Worm (Caenorhabditis elegans) whole organism, mixed stage, embryonic: ENCODE results near the gene tmem-131.

Source experiments
- M03D4.4 ChIP-seq: sonication (generic microtip); optimal IDR thresholded peaks from 2 replicates; lab custom pipeline; 2017; ENCODE audit warnings: mild to moderate bottlenecking, missing genetic modification characterization, missing compliant biosample characterization
- bed-3 ChIP-seq: fragments of 200-800 bp; sonication (Bioruptor generic); optimal IDR thresholded peaks from 3 replicates; lab custom pipeline; 2018; ENCODE audit warnings: mild to moderate bottlenecking, missing genetic modification characterization, moderate library complexity, missing compliant biosample characterization
- blmp-1 ChIP-seq: fragments of 150-350 bp; optimal IDR thresholded peaks from 2 replicates; lab custom pipeline; 2014; ENCODE audit warnings: missing biosample characterization, missing genetic modification characterization
- ceh-39 ChIP-seq: fragments of 150-350 bp; optimal IDR thresholded peaks from 2 replicates; lab custom pipeline; 2014; ENCODE audit warnings: missing biosample characterization, missing genetic modification characterization
- ceh-43 ChIP-seq: fragments of 200-800 bp; sonication (Bioruptor generic); optimal IDR thresholded peaks from 2 replicates; lab custom pipeline; 2018; ENCODE audit warnings: mild to moderate bottlenecking, missing genetic modification characterization, moderate library complexity, missing compliant biosample characterization
- ceh-83 ChIP-seq: fragments of 200-800 bp; sonication (Bioruptor generic); optimal IDR thresholded peaks from 2 replicates; lab custom pipeline; 2018; ENCODE audit warnings: mild to moderate bottlenecking, missing genetic modification characterization, missing compliant biosample characterization
- ces-1 ChIP-seq: fragments of 150-350 bp; optimal IDR thresholded peaks from 2 replicates; lab custom pipeline; 2014; ENCODE audit warnings: missing biosample characterization, missing genetic modification reagents, missing genetic modification characterization
- cnd-1 ChIP-seq: fragments of 200-800 bp; sonication (Bioruptor generic); optimal IDR thresholded peaks from 2 replicates; lab custom pipeline; 2018; ENCODE audit warnings: mild to moderate bottlenecking, missing genetic modification characterization, missing compliant biosample characterization
- drap-1 ChIP-seq: fragments of 200-800 bp; sonication (Bioruptor generic); optimal IDR thresholded peaks from 3 replicates; lab custom pipeline; 2018; ENCODE audit warnings: mild to moderate bottlenecking, missing genetic modification characterization, missing compliant biosample characterization
- elt-1 ChIP-seq: sonication (generic microtip); optimal IDR thresholded peaks from 2 replicates; lab custom pipeline; 2017; ENCODE audit warnings: missing genetic modification characterization, mild to moderate bottlenecking, missing compliant biosample characterization, antibody characterized with exemption, moderate library complexity, borderline replicate concordance; ENCODE audit not compliant: insufficient read depth
- elt-3 ChIP-seq: fragments of 150-350 bp; optimal IDR thresholded peaks from 2 replicates; lab custom pipeline; 2014; ENCODE audit warnings: missing biosample characterization, missing genetic modification characterization
- flh-1 ChIP-seq: fragments of 200-800 bp; sonication (Bioruptor generic); optimal IDR thresholded peaks from 2 replicates; lab custom pipeline; 2018; ENCODE audit warnings: mild to moderate bottlenecking, missing genetic modification characterization, moderate library complexity, missing compliant biosample characterization
- ham-2 ChIP-seq: fragments of 200-800 bp; sonication (Bioruptor generic); optimal IDR thresholded peaks from 2 replicates; lab custom pipeline; 2018; ENCODE audit warnings: mild to moderate bottlenecking, missing genetic modification characterization, missing compliant biosample characterization
- hlh-1 ChIP-seq: fragments of 150-350 bp; optimal IDR thresholded peaks from 2 replicates; lab custom pipeline; 2014; ENCODE audit warnings: missing biosample characterization, missing genetic modification reagents, missing genetic modification characterization
- lin-13 ChIP-seq: fragments of 150-350 bp; optimal IDR thresholded peaks from 2 replicates; lab custom pipeline; 2014; ENCODE audit warnings: missing biosample characterization, missing genetic modification characterization
- lin-32 ChIP-seq: fragments of 200-800 bp; sonication (Bioruptor generic); optimal IDR thresholded peaks from 2 replicates; lab custom pipeline; 2018; ENCODE audit warnings: mild to moderate bottlenecking, missing genetic modification characterization, missing compliant biosample characterization
- lsy-2 ChIP-seq: fragments of 150-350 bp; optimal IDR thresholded peaks from 2 replicates; lab custom pipeline; 2014; ENCODE audit warnings: missing biosample characterization, missing genetic modification characterization
- mab-5 ChIP-seq: fragments of 150-350 bp; optimal IDR thresholded peaks from 2 replicates; lab custom pipeline; 2014; ENCODE audit warnings: missing biosample characterization, missing genetic modification characterization
- mep-1 ChIP-seq: fragments of 150-350 bp; optimal IDR thresholded peaks from 2 replicates; lab custom pipeline; 2017; ENCODE audit warnings: missing biosample characterization, missing genetic modification reagents, missing genetic modification characterization, inconsistent platforms
- mls-2 ChIP-seq: sonication (generic microtip); optimal IDR thresholded peaks from 2 replicates; lab custom pipeline; 2016; ENCODE audit warnings: mild to moderate bottlenecking, missing genetic modification characterization, moderate library complexity, missing compliant biosample characterization
- nhr-12 ChIP-seq: fragments of 150-350 bp; optimal IDR thresholded peaks from 2 replicates; lab custom pipeline; 2014; ENCODE audit warnings: missing biosample characterization, missing genetic modification characterization
- nhr-2 ChIP-seq: fragments of 150-350 bp; optimal IDR thresholded peaks from 2 replicates; lab custom pipeline; 2014; ENCODE audit warnings: missing biosample characterization, missing genetic modification characterization
- nhr-237 ChIP-seq: fragments of 150-350 bp; optimal IDR thresholded peaks from 2 replicates; lab custom pipeline; 2014; ENCODE audit warnings: missing biosample characterization, missing genetic modification characterization
- nhr-28 ChIP-seq: fragments of 150-350 bp; optimal IDR thresholded peaks from 2 replicates; lab custom pipeline; 2014; ENCODE audit warnings: missing biosample characterization, missing genetic modification characterization
- nhr-76 ChIP-seq: sonication (generic microtip); optimal IDR thresholded peaks from 2 replicates; lab custom pipeline; 2017; ENCODE audit warnings: missing biosample characterization, missing genetic modification characterization
- pha-4 ChIP-seq: fragments of 150-350 bp; optimal IDR thresholded peaks from 2 replicates; lab custom pipeline; 2018; ENCODE audit warnings: missing biosample characterization, missing genetic modification reagents, missing genetic modification characterization
- sem-2 ChIP-seq: fragments of 200-800 bp; sonication (Bioruptor generic); optimal IDR thresholded peaks from 2 replicates; lab custom pipeline; 2018; ENCODE audit warnings: mild to moderate bottlenecking, missing genetic modification characterization, missing compliant biosample characterization
- snpc-4 ChIP-seq: fragments of 150-350 bp; optimal IDR thresholded peaks from 2 replicates; lab custom pipeline; 2014; ENCODE audit warnings: missing biosample characterization, missing genetic modification characterization
- sptf-1 ChIP-seq: sonication (generic microtip); optimal IDR thresholded peaks from 2 replicates; lab custom pipeline; 2017; ENCODE audit warnings: mild to moderate bottlenecking, missing genetic modification characterization, moderate library complexity, missing compliant biosample characterization
- tbx-8 ChIP-seq: fragments of 200-800 bp; sonication (Bioruptor generic); optimal IDR thresholded peaks from 2 replicates; lab custom pipeline; 2018; ENCODE audit warnings: mild to moderate bottlenecking, missing genetic modification characterization, moderate library complexity, missing compliant biosample characterization
- unc-120 ChIP-seq: sonication (generic microtip); optimal IDR thresholded peaks from 2 replicates; lab custom pipeline; 2017; ENCODE audit warnings: missing genetic modification characterization, missing compliant biosample characterization; ENCODE audit not compliant: poor library complexity, severe bottlenecking
- unc-39 ChIP-seq: fragments of 150-350 bp; optimal IDR thresholded peaks from 2 replicates; lab custom pipeline; 2014; ENCODE audit warnings: missing biosample characterization, missing genetic modification characterization
- unc-62 ChIP-seq: fragments of 150-350 bp; optimal IDR thresholded peaks from 2 replicates; lab custom pipeline; 2014; ENCODE audit warnings: missing biosample characterization, missing genetic modification reagents, missing genetic modification characterization
- zip-8 ChIP-seq: fragments of 150-350 bp; optimal IDR thresholded peaks from 2 replicates; lab custom pipeline; 2014; ENCODE audit warnings: missing biosample characterization, missing genetic modification characterization
- ztf-11 ChIP-seq: fragments of 150-350 bp; optimal IDR thresholded peaks from 2 replicates; lab custom pipeline; 2014; ENCODE audit warnings: missing biosample characterization, missing genetic modification characterization

The tmem-131 gene

DNA sequence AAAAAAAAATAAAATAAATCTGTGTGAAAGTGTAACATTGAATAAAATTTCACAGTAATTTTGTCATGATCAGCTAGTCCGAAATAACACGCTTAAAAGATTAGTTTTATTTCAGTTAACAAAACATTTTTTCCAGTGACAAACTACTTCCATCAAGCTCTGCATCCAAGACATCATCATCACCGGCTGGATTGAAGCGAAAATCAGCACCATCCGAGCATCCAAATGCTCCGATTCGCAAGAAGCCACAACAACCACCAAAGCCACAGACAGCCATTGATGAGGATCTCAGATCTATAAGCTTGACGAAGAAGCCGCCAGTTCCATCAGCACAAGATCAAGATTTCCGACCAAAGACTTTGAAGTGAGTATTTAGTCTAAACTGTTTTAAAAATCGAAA lies 29.3 kb upstream of the tmem-131 start (continued):
- TF ChIP-seq snpc-4 = no peak
- TF ChIP-seq elt-3 (tag; lab: Kevin White, UChicago) = no peak

DNA sequence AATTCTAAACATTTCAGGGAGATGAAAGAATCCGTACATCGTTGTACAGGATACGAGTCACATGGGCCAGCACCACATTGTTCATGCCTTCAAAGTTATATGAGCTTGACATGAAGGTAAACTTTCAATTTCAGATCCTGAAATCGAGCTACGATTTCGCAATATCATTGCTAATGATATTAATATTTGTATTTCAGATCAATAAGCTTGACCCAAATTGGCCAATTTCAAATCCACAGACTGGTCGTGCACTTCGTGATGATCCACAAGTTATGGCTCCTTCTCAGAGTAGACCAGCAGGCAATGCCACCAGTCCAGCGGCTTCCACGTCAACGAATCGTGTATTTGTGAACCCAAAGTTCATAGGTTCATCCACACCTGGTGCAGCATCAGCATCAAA lies 28.4 kb upstream of the tmem-131 start:
- TF ChIP-seq ceh-83 = no peak
- TF ChIP-seq sem-2 (GFP tag; lab: Kevin White, UChicago) = no peak
- no peak for TF ChIP-seq cnd-1 (tag; lab: Kevin White, UChicago)
- TF ChIP-seq unc-120 = no peak
- TF ChIP-seq nhr-76 (tag; lab: Kevin White, UChicago) = no peak
- TF ChIP-seq lsy-2 (tag; lab: Kevin White, UChicago) = no peak
- no peak for TF ChIP-seq drap-1 (GFP tag; lab: Kevin White, UChicago)
- no peak for TF ChIP-seq bed-3 (GFP tag; lab: Kevin White, UChicago)
- TF ChIP-seq elt-3 (tag; lab: Kevin White, UChicago) = no peak
- TF ChIP-seq lin-13 (tag; lab: Kevin White, UChicago) = no peak
- no peak for TF ChIP-seq nhr-237 (tag; lab: Kevin White, UChicago)
- no peak for TF ChIP-seq sptf-1 (tag; lab: Kevin White, UChicago)
- TF ChIP-seq tbx-8 (GFP tag; lab: Kevin White, UChicago) = no peak
- no peak for TF ChIP-seq ces-1
- TF ChIP-seq mep-1 (tag; lab: Kevin White, UChicago) = no peak
- no peak for TF ChIP-seq blmp-1 (tag; lab: Kevin White, UChicago)
- no peak for TF ChIP-seq ztf-11 (tag; lab: Kevin White, UChicago)
- no peak for TF ChIP-seq elt-1 (tag; lab: Kevin White, UChicago)
- no peak for TF ChIP-seq flh-1

DNA sequence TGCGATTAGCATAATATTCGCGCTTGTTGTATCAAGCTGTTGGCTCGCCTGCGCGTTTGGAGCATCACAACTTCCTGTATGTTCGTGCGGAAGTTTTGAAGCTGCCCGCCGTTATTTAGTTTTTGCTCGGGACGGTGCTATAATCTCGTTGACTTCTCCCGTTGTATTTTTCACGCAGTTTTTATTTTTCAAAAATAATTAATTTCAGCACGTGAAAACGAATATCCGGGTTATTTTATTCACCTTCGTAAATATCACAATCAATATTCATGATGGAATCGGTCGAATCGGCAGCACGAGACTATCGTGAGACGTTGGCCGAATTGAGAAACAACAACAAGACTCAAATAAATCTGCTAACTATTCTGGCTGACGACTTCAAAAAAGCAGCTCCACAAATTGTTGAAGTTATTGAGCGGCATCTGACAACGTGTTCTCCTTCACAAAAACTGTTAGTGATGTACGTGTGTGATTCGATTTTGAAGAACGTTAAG lies 27.2 kb upstream of the tmem-131 start:
- TF ChIP-seq flh-1 = no peak

DNA sequence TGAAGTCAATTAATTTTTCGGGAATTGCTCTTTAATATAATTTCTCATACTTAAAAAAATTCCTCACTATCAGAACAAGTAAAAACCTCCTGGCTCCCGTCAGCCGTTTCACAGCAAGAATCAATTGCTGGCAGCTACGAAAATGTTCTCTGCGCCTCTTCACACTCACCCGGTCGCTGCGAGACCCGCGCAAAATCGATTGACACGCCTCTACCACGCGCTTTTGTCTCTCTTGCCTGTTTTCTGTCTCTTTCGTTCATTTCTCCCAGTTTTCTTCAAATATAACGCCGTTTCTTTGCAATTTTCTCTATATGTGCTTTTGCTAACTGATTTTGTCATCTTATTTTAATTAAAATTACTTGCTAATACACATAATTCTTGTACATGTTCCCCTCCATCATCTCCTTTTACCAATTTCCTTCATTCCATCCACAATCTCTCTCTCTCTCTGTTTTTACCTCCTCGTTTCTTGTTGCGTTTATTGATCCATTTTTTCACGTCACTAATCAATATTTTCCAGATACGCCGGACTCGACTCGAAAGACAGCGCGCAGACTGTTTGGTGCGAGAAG lies 26.5 kb upstream of the tmem-131 start, which contains the start of gene pcf-11:
Gene pcf-11, plus strand, starts transcription at position 522 of the 572 bp plus-strand sequence.
- TF ChIP-seq ceh-39 (tag; lab: Kevin White, UChicago) (peak; percentile 84), unc-120 (peak; percentile 13), ham-2 (peak; percentile 27), mab-5 (tag; lab: Kevin White, UChicago) (no peak), tbx-8 (GFP tag; lab: Kevin White, UChicago) (no peak), elt-3 (tag; lab: Kevin White, UChicago) (no peak), elt-1 (tag; lab: Kevin White, UChicago) (no peak), pha-4 (tag; lab: Kevin White, UChicago) (no peak), flh-1 (no peak), lsy-2 (tag; lab: Kevin White, UChicago) (peak; percentile 23), M03D4.4 (no peak), nhr-237 (tag; lab: Kevin White, UChicago) (no peak), nhr-2 (tag; lab: Kevin White, UChicago) (no peak), mep-1 (tag; lab: Kevin White, UChicago) (peak; percentile 1), unc-39 (tag; lab: Kevin White, UChicago) (no peak), blmp-1 (tag; lab: Kevin White, UChicago) (no peak), zip-8 (tag; lab: Kevin White, UChicago) (no peak), nhr-76 (tag; lab: Kevin White, UChicago) (no peak), cnd-1 (tag; lab: Kevin White, UChicago) (no peak), lin-32 (GFP tag; lab: Kevin White, UChicago) (peak; percentile 14), sptf-1 (tag; lab: Kevin White, UChicago) (no peak), unc-62 (GFP tag; lab: Kevin White, UChicago) (peak; percentile 3), hlh-1 (tag; lab: Kevin White, UChicago) (peak; percentile 61), nhr-12 (tag; lab: Kevin White, UChicago) (no peak), bed-3 (GFP tag; lab: Kevin White, UChicago) (no peak), drap-1 (GFP tag; lab: Kevin White, UChicago) (no peak), sem-2 (GFP tag; lab: Kevin White, UChicago) (no peak), ces-1 (peak; percentile 43), ceh-83 (peak; percentile 70), nhr-28 (no peak), ztf-11 (tag; lab: Kevin White, UChicago) (no peak), lin-13 (tag; lab: Kevin White, UChicago) (no peak), mls-2 (tag; lab: Kevin White, UChicago) (no peak), snpc-4 (no peak), ceh-43 (no peak)
